Worm (Caenorhabditis elegans) whole organism, L4 larva: Measurements from ENCODE around the gene bre-3.

ENCODE experiments used
- D1046.2 ChIP-seq: fragments of 200-800 bp; sonication (Bioruptor generic); IDR thresholded peaks from 2 replicates; pipeline ENCODE4 v1.3.6; 2022; ENCODE audit warnings: missing genetic modification characterization, missing compliant biosample characterization
- F44E2.7 ChIP-seq: fragments of 200-800 bp; sonication (Bioruptor generic); IDR thresholded peaks from 2 replicates; pipeline ENCODE4 v2.1.2; 2022; ENCODE audit warnings: missing genetic modification characterization, missing compliant biosample characterization
- T20F7.1 ChIP-seq: fragments of 200-800 bp; sonication (Bioruptor generic); optimal IDR thresholded peaks from 2 replicates; lab custom pipeline; 2018; ENCODE audit warnings: mild to moderate bottlenecking, missing genetic modification characterization, missing compliant biosample characterization
- T26A8.4 ChIP-seq: fragments of 200-800 bp; sonication (Bioruptor generic); IDR thresholded peaks from 2 replicates; pipeline ENCODE4 v1.3.6; 2022; ENCODE audit warnings: missing genetic modification characterization, missing compliant biosample characterization
- ZK337.2 ChIP-seq: fragments of 200-800 bp; sonication (Bioruptor generic); IDR thresholded peaks from 2 replicates; pipeline ENCODE4 v1.3.6; 2022; ENCODE audit warnings: missing genetic modification reagents, missing genetic modification characterization, missing compliant biosample characterization
- aha-1 ChIP-seq: fragments of 150-350 bp; peaks from one replicate; lab custom pipeline; 2014; ENCODE audit warnings: missing biosample characterization, missing genetic modification characterization
- aly-2 ChIP-seq: sonication (generic microtip); optimal IDR thresholded peaks from 2 replicates; lab custom pipeline; 2018; ENCODE audit warnings: missing biosample characterization, missing genetic modification characterization
- arid-1 ChIP-seq: fragments of 200-800 bp; sonication (Bioruptor generic); conservative IDR thresholded peaks from 2 replicates; pipeline ENCODE4 v1.3.6; 2022; ENCODE audit warnings: missing genetic modification reagents, missing genetic modification characterization, missing compliant biosample characterization
- ceh-28 ChIP-seq: fragments of 150-350 bp; optimal IDR thresholded peaks from 2 replicates; lab custom pipeline; 2014; ENCODE audit warnings: missing biosample characterization, missing genetic modification reagents, missing genetic modification characterization
- ces-1 ChIP-seq: fragments of 150-350 bp; sonication (generic microtip); optimal IDR thresholded peaks from 4 replicates; lab custom pipeline; 2014; ENCODE audit warnings: missing biosample characterization, missing genetic modification reagents, missing genetic modification characterization
- daf-12 ChIP-seq: fragments of 150-350 bp; optimal IDR thresholded peaks from 2 replicates; lab custom pipeline; 2014; ENCODE audit warnings: missing biosample characterization, missing genetic modification reagents, missing genetic modification characterization
- daf-16 ChIP-seq, 3 experiments: sonication (generic microtip); optimal IDR thresholded peaks; 2 replicates each; lab custom pipeline; 2016 to 2017; ENCODE audit warnings: missing genetic modification characterization in 3 of 3, missing genetic modification reagents in 3 of 3, mild to moderate bottlenecking in 2 of 3, missing compliant biosample characterization in 2 of 3, missing biosample characterization in 1 of 3, moderate library complexity in 1 of 3
- daf-19 ChIP-seq: fragments of 200-800 bp; sonication (Bioruptor generic); conservative IDR thresholded peaks from 2 replicates; pipeline ENCODE4 v1.3.6; 2022; ENCODE audit warnings: missing genetic modification characterization, missing compliant biosample characterization
- dpl-1 ChIP-seq: fragments of 150-350 bp; optimal IDR thresholded peaks from 2 replicates; lab custom pipeline; 2014; ENCODE audit warnings: missing biosample characterization, missing genetic modification reagents, missing genetic modification characterization
- duxl-1 ChIP-seq: sonication (generic microtip); optimal IDR thresholded peaks from 2 replicates; lab custom pipeline; 2016; ENCODE audit warnings: mild to moderate bottlenecking, missing genetic modification characterization, moderate library complexity, missing compliant biosample characterization; ENCODE audit not compliant: poor library complexity
- dve-1 ChIP-seq: sonication (generic microtip); optimal IDR thresholded peaks from 2 replicates; lab custom pipeline; 2017; ENCODE audit warnings: antibody characterized with exemption, mild to moderate bottlenecking, missing genetic modification characterization, missing compliant biosample characterization; ENCODE audit not compliant: insufficient read depth
- egl-43 ChIP-seq: fragments of 200-800 bp; sonication (Bioruptor generic); IDR thresholded peaks from 2 replicates; pipeline ENCODE4 v1.3.6; 2022; ENCODE audit warnings: missing genetic modification reagents, missing genetic modification characterization, missing compliant biosample characterization
- fkh-10 ChIP-seq: fragments of 150-350 bp; optimal IDR thresholded peaks from 2 replicates; lab custom pipeline; 2014; ENCODE audit warnings: missing biosample characterization, missing genetic modification reagents, missing genetic modification characterization
- fos-1 ChIP-seq: fragments of 150-350 bp; optimal IDR thresholded peaks from 2 replicates; lab custom pipeline; 2014; ENCODE audit warnings: missing biosample characterization, missing genetic modification characterization
- gei-8 ChIP-seq: fragments of 200-800 bp; sonication (Bioruptor generic); optimal IDR thresholded peaks from 2 replicates; lab custom pipeline; 2018; ENCODE audit warnings: mild to moderate bottlenecking, missing genetic modification characterization, missing compliant biosample characterization
- hlh-11 ChIP-seq: fragments of 200-800 bp; sonication (Bioruptor generic); optimal IDR thresholded peaks from 2 replicates; lab custom pipeline; 2018; ENCODE audit warnings: mild to moderate bottlenecking, missing genetic modification characterization, missing compliant biosample characterization
- hmg-1.1 ChIP-seq: fragments of 200-800 bp; sonication (Bioruptor generic); IDR thresholded peaks from 2 replicates; pipeline ENCODE4 v1.3.6; 2022; ENCODE audit warnings: missing genetic modification reagents, missing genetic modification characterization, missing compliant biosample characterization
- lin-38 ChIP-seq: fragments of 200-800 bp; sonication (Bioruptor generic); IDR thresholded peaks from 2 replicates; pipeline ENCODE4 v1.3.6; 2022; ENCODE audit warnings: missing genetic modification reagents, missing genetic modification characterization, missing compliant biosample characterization
- lir-3 ChIP-seq: sonication (generic microtip); optimal IDR thresholded peaks from 2 replicates; lab custom pipeline; 2016; ENCODE audit warnings: mild to moderate bottlenecking, missing genetic modification characterization, missing compliant biosample characterization
- lsy-2 ChIP-seq, 2 experiments: fragments of 150-350 bp in 1 of 2; sonication (generic microtip) in 1 of 2; optimal IDR thresholded peaks; 2 replicates each; lab custom pipeline; 2014 to 2017; ENCODE audit warnings: missing biosample characterization in 2 of 2, missing genetic modification characterization in 2 of 2
- madf-5 ChIP-seq, 2 experiments: fragments of 200-800 bp; sonication (Bioruptor generic); IDR thresholded peaks; 2 replicates each; pipeline ENCODE4 v1.3.6; 2022; ENCODE audit warnings: missing compliant biosample characterization in 2 of 2, missing genetic modification characterization in 2 of 2
- madf-9 ChIP-seq: fragments of 200-800 bp; sonication (Bioruptor generic); conservative IDR thresholded peaks from 2 replicates; pipeline ENCODE4 v1.3.6; 2022; ENCODE audit warnings: missing genetic modification reagents, missing genetic modification characterization, missing compliant biosample characterization
- mes-2 ChIP-seq: sonication (generic microtip); optimal IDR thresholded peaks from 2 replicates; lab custom pipeline; 2016; ENCODE audit warnings: missing genotype, mild to moderate bottlenecking, missing genetic modification characterization, missing compliant biosample characterization; ENCODE audit not compliant: poor library complexity, severe bottlenecking
- mxl-2 ChIP-seq: fragments of 200-800 bp; sonication (Bioruptor generic); conservative IDR thresholded peaks from 2 replicates; pipeline ENCODE4 v1.3.6; 2022; ENCODE audit warnings: missing genetic modification reagents, missing genetic modification characterization, missing compliant biosample characterization
- mxl-3 ChIP-seq: fragments of 200-800 bp; sonication (Bioruptor generic); optimal IDR thresholded peaks from 2 replicates; lab custom pipeline; 2018; ENCODE audit warnings: mild to moderate bottlenecking, missing genetic modification characterization, missing compliant biosample characterization
- nhr-10 ChIP-seq: fragments of 150-350 bp; optimal IDR thresholded peaks from 2 replicates; lab custom pipeline; 2014; ENCODE audit warnings: missing biosample characterization, missing genetic modification characterization
- nhr-102 ChIP-seq: sonication (generic microtip); optimal IDR thresholded peaks from 2 replicates; lab custom pipeline; 2016; ENCODE audit warnings: mild to moderate bottlenecking, missing genetic modification characterization, moderate library complexity, missing compliant biosample characterization
- nhr-11 ChIP-seq: fragments of 150-350 bp; optimal IDR thresholded peaks from 2 replicates; lab custom pipeline; 2014; ENCODE audit warnings: missing biosample characterization, missing genetic modification characterization
- nhr-42 ChIP-seq: fragments of 200-800 bp; sonication (Bioruptor generic); IDR thresholded peaks from 2 replicates; pipeline ENCODE4 v1.3.6; 2022; ENCODE audit warnings: missing genetic modification characterization, missing compliant biosample characterization
- nhr-48 ChIP-seq: sonication (generic microtip); optimal IDR thresholded peaks from 2 replicates; lab custom pipeline; 2016; ENCODE audit warnings: mild to moderate bottlenecking, missing genetic modification characterization, missing compliant biosample characterization
- saeg-2 ChIP-seq: fragments of 200-800 bp; sonication (Bioruptor generic); IDR thresholded peaks from 2 replicates; pipeline ENCODE4 v1.3.6; 2022; ENCODE audit warnings: missing genetic modification reagents, missing genetic modification characterization, missing compliant biosample characterization
- skn-1 ChIP-seq: fragments of 150-350 bp; optimal IDR thresholded peaks from 2 replicates; lab custom pipeline; 2014; ENCODE audit warnings: missing biosample characterization, missing genetic modification characterization
- snpc-1.2 ChIP-seq: fragments of 200-800 bp; sonication (Bioruptor generic); IDR thresholded peaks from 2 replicates; pipeline ENCODE4 v1.3.6; 2022; ENCODE audit warnings: missing genetic modification reagents, missing genetic modification characterization, missing compliant biosample characterization
- spr-1 ChIP-seq: sonication (generic microtip); optimal IDR thresholded peaks from 2 replicates; lab custom pipeline; 2016; ENCODE audit warnings: mild to moderate bottlenecking, missing genetic modification characterization, missing compliant biosample characterization
- spr-3 ChIP-seq: fragments of 200-800 bp; sonication (Bioruptor generic); optimal IDR thresholded peaks from 2 replicates; lab custom pipeline; 2018; ENCODE audit warnings: mild to moderate bottlenecking, missing genetic modification characterization, missing compliant biosample characterization
- tra-1 ChIP-seq: fragments of 200-800 bp; sonication (Bioruptor generic); IDR thresholded peaks from 2 replicates; pipeline ENCODE4 v1.3.6; 2022; ENCODE audit warnings: missing genetic modification reagents, missing genetic modification characterization, missing compliant biosample characterization
- vab-7 ChIP-seq: fragments of 200-800 bp; sonication (Bioruptor generic); IDR thresholded peaks from 2 replicates; pipeline ENCODE4 v1.3.6; 2022; ENCODE audit warnings: missing genetic modification reagents, missing genetic modification characterization, missing compliant biosample characterization
- zfp-2 ChIP-seq: sonication (generic microtip); optimal IDR thresholded peaks from 2 replicates; lab custom pipeline; 2016; ENCODE audit warnings: mild to moderate bottlenecking, missing genetic modification characterization, missing compliant biosample characterization
- zip-11 ChIP-seq: fragments of 200-800 bp; sonication (Bioruptor generic); IDR thresholded peaks from 2 replicates; pipeline ENCODE4 v1.3.6; 2022; ENCODE audit warnings: missing genetic modification characterization, missing compliant biosample characterization
- zip-2 ChIP-seq: fragments of 150-350 bp; optimal IDR thresholded peaks from 2 replicates; lab custom pipeline; 2014; ENCODE audit warnings: missing biosample characterization, missing genetic modification characterization

The bre-3 gene

DNA sequence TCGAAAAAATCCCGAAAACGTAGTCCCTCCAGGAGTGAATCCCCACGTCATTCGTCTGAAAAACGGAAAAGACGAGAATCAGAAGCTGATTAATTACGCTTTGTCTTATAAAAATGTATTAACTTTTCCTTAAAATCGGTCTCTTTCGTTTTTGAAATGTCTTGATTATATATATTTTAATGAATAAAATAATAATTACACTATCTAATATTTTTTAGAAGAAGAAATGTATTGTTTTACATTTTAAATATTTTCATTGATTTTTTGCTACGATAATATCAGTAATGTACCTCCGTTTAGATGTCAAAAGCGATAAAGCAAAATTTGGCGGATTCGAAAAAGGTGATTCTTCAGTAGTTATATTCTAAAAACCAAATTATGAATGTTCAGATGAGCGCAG is 40.0 kb upstream of the bre-3 start, which contains the start of gene trpp-3:
Gene trpp-3 (plus strand): TSS at position 301 of the 400 bp plus-strand sequence.
- no peak for TF ChIP-seq fkh-10 (GFP tag; lab: Kevin White, UChicago)
- TF ChIP-seq tra-1 (GFP tag; lab: Robert Waterston, UW): no peak
- no peak for TF ChIP-seq daf-12 (tag; lab: Kevin White, UChicago)
- no peak for TF ChIP-seq nhr-102 (tag; lab: Kevin White, UChicago)
- TF ChIP-seq mxl-3: no peak
- no peak for TF ChIP-seq hmg-1.1 (GFP tag; lab: Robert Waterston, UW)
- no peak for TF ChIP-seq aly-2 (tag; lab: Kevin White, UChicago)
- no peak for TF ChIP-seq saeg-2 (GFP tag; lab: Robert Waterston, UW)
- no peak for TF ChIP-seq dpl-1 (GFP tag; lab: Kevin White, UChicago)
- no peak for TF ChIP-seq nhr-11
- TF ChIP-seq mxl-2 (GFP tag; lab: Robert Waterston, UW): no peak
- TF ChIP-seq nhr-42 (GFP tag; lab: Robert Waterston, UW): no peak
- TF ChIP-seq snpc-1.2: no peak
- TF ChIP-seq nhr-48 (tag; lab: Kevin White, UChicago): no peak
- no peak for TF ChIP-seq spr-3
- TF ChIP-seq T26A8.4 (GFP tag; lab: Robert Waterston, UW): no peak
- no peak for TF ChIP-seq ceh-28
- TF ChIP-seq zfp-2 (tag; lab: Kevin White, UChicago): no peak
- TF ChIP-seq zip-11 (GFP tag; lab: Robert Waterston, UW): no peak
- TF ChIP-seq dve-1: no peak

- no peak for TF ChIP-seq F44E2.7 (GFP tag; lab: Robert Waterston, UW)
- no peak for TF ChIP-seq ceh-28
- TF ChIP-seq mes-2 (tag; lab: Kevin White, UChicago): peak; percentile 60
- peak in 1 of 2 experiments; percentile 42 for TF ChIP-seq lsy-2 (tag; optimal IDR thresholded peaks at IDR 0.05; lab: Kevin White, UChicago)
- TF ChIP-seq nhr-10 (tag; lab: Kevin White, UChicago): no peak
- TF ChIP-seq spr-1 (tag; lab: Kevin White, UChicago): peak; percentile 12
- peak; percentile 14 for TF ChIP-seq dpl-1 (GFP tag; lab: Kevin White, UChicago)
- peak; percentile 41 for TF ChIP-seq lin-38 (GFP tag; lab: Robert Waterston, UW)
- no peak for TF ChIP-seq daf-16 (GFP tag; optimal IDR thresholded peaks at IDR 0.05; lab: Kevin White, UChicago)
- peak; percentile 5 for TF ChIP-seq daf-16 (tag; optimal IDR thresholded peaks at IDR 0.05; lab: Kevin White, UChicago)
- TF ChIP-seq hlh-11: peak; percentile 4
- peak; percentile 11 for TF ChIP-seq dve-1
These were observed 38.3 kb upstream of the bre-3 start, which contains the start of gene mrps-23 for ce11 chrIII:9523581-9523980. Gene mrps-23 (minus strand): TSS chrIII:9523672.

- TF ChIP-seq gei-8 (GFP tag; lab: Kevin White, UChicago): no peak
- TF ChIP-seq madf-5 (GFP tag; IDR thresholded peaks at IDR 0.05; lab: Robert Waterston, UW): no peak
- no peak for TF ChIP-seq fos-1 (tag; lab: Kevin White, UChicago)
- no peak for TF ChIP-seq aly-2 (tag; lab: Kevin White, UChicago)
- no peak for TF ChIP-seq T20F7.1 (GFP tag; lab: Kevin White, UChicago)
- no peak for TF ChIP-seq zfp-2 (tag; lab: Kevin White, UChicago)
- peak; percentile 18 for TF ChIP-seq nhr-10 (tag; lab: Kevin White, UChicago)
- TF ChIP-seq D1046.2: no peak
- TF ChIP-seq aha-1 (tag; lab: Kevin White, UChicago): peak; percentile 98
- no peak for TF ChIP-seq lir-3 (tag; lab: Kevin White, UChicago)
- peak; percentile 28; the same call in 1 of the 2 replicates for TF ChIP-seq egl-43 (GFP tag; lab: Robert Waterston, UW)
- TF ChIP-seq lin-38 (GFP tag; lab: Robert Waterston, UW): peak; percentile 96
- no peak for TF ChIP-seq skn-1
- no peak for TF ChIP-seq ceh-28
- TF ChIP-seq daf-19 (GFP tag; lab: Robert Waterston, UW): no peak
- TF ChIP-seq madf-9 (GFP tag; lab: Robert Waterston, UW): 0 out of 2 replicates have a peak, but pooled peaks have one; percentile 18
- TF ChIP-seq duxl-1 (tag; lab: Kevin White, UChicago): peak; percentile 72
- TF ChIP-seq T26A8.4 (GFP tag; lab: Robert Waterston, UW): peak; percentile 67
- TF ChIP-seq snpc-1.2: 0 out of 2 replicates have a peak, but pooled peaks have one; percentile 14
- peak; percentile 17 for TF ChIP-seq zip-2 (tag; lab: Kevin White, UChicago)
- TF ChIP-seq arid-1 (GFP tag; lab: Robert Waterston, UW): peak; percentile 58; the same call in 1 of the 2 replicates
- peak; percentile 83 for TF ChIP-seq dpl-1 (GFP tag; lab: Kevin White, UChicago)
- peak; percentile 80 for TF ChIP-seq hmg-1.1 (GFP tag; lab: Robert Waterston, UW)
- no peak for TF ChIP-seq ces-1 (GFP tag; lab: Kevin White, UChicago)
- no peak for TF ChIP-seq ZK337.2
- TF ChIP-seq vab-7: peak; percentile 43; the same call in 1 of the 2 replicates
These were observed 36.3 kb upstream of the bre-3 start, which contains the start of the genes clu-1 and prp-40 for ce11 chrIII:9521410-9522090. Gene clu-1 (minus strand): TSS chrIII:9521460. Gene prp-40 (plus strand): TSS chrIII:9522075.
